Worm (Caenorhabditis elegans): ENCODE measurements around the gene C16A11.7.

C16A11.7 gene

ce11 chrII:4256541-4257001 is at the start of gene C16A11.7:
Gene C16A11.7 (minus strand): TSS chrII:4256951.
- TF ChIP-seq ceh-48 (tag; optimal IDR thresholded peaks at IDR 0.05) (peak; percentile 56), pag-3 (tag; optimal IDR thresholded peaks at IDR 0.05; ENCODE audit: borderline replicate concordance) (no peak), pat-9 (tag; optimal IDR thresholded peaks at IDR 0.05) (no peak), ttx-3 (tag; optimal IDR thresholded peaks at IDR 0.05) (no peak), sdc-2 (tag; optimal IDR thresholded peaks at IDR 0.05) (no peak)

ce11 chrII:4301307-4301706 is 44.6 kb upstream of the C16A11.7 start, which contains the start of gene gtf-2F1:
Gene gtf-2F1 (plus strand): TSS chrII:4301607.
- TF ChIP-seq ceh-18 (tag; optimal IDR thresholded peaks at IDR 0.05) (no peak), C38D4.7 (GFP tag; optimal IDR thresholded peaks at IDR 0.05) (no peak), hlh-6 (tag; optimal IDR thresholded peaks at IDR 0.05) (no peak), ceh-2 (tag; optimal IDR thresholded peaks at IDR 0.05) (no peak), hlh-15 (tag; optimal IDR thresholded peaks at IDR 0.05) (no peak), ceh-24 (tag; optimal IDR thresholded peaks at IDR 0.05) (no peak), K02D7.2 (tag; optimal IDR thresholded peaks at IDR 0.05) (no peak), nhr-232 (tag; optimal IDR thresholded peaks at IDR 0.05) (no peak), F13H6.1 (tag; optimal IDR thresholded peaks at IDR 0.05) (no peak), T23F11.4 (GFP tag; optimal IDR thresholded peaks at IDR 0.05) (no peak), fkh-10 (GFP tag; optimal IDR thresholded peaks at IDR 0.05) (no peak)

ce11 chrII:4299227-4299703 is 42.5 kb upstream of the C16A11.7 start, which contains the start of gene sco-1:
Gene sco-1 (plus strand): TSS chrII:4299653.
- TF ChIP-seq zip-5 (tag; optimal IDR thresholded peaks at IDR 0.05) = peak; percentile 44
- no peak for TF ChIP-seq hlh-13 (GFP tag; optimal IDR thresholded peaks at IDR 0.05)
- TF ChIP-seq npax-4 (tag; optimal IDR thresholded peaks at IDR 0.05) = no peak
- TF ChIP-seq mec-3 (tag; optimal IDR thresholded peaks at IDR 0.05; ENCODE audit: borderline replicate concordance) = peak; percentile 48
- peak; percentile 83 for TF ChIP-seq rnt-1 (tag; optimal IDR thresholded peaks at IDR 0.05)
- TF ChIP-seq ceh-48 (tag; optimal IDR thresholded peaks at IDR 0.05) = peak; percentile 11
- TF ChIP-seq pax-1 (tag; optimal IDR thresholded peaks at IDR 0.05) = peak; percentile 83
- TF ChIP-seq ahr-1 (tag; optimal IDR thresholded peaks at IDR 0.05) = peak; percentile 6
- peak; percentile 83 for TF ChIP-seq ceh-2 (tag; optimal IDR thresholded peaks at IDR 0.05)
- TF ChIP-seq fkh-10 (GFP tag; optimal IDR thresholded peaks at IDR 0.05) = no peak
- peak; percentile 58 for TF ChIP-seq tbx-7 (tag; optimal IDR thresholded peaks at IDR 0.05)
- TF ChIP-seq ceh-14 (tag; optimal IDR thresholded peaks at IDR 0.05) = peak; percentile 71
- TF ChIP-seq ceh-31 (tag; optimal IDR thresholded peaks at IDR 0.05) = peak; percentile 95
- 0 out of 2 replicates have a peak, but pooled peaks have one; percentile 36 for TF ChIP-seq ceh-45 (GFP tag; IDR thresholded peaks at IDR 0.05)
- TF ChIP-seq nfya-1 (tag; optimal IDR thresholded peaks at IDR 0.05) = peak; percentile 83
- no peak for TF ChIP-seq pha-2 (tag; optimal IDR thresholded peaks at IDR 0.05)
- TF ChIP-seq ceh-34 (tag; optimal IDR thresholded peaks at IDR 0.05) = peak; percentile 87
- TF ChIP-seq ets-4 (tag; optimal IDR thresholded peaks at IDR 0.05) = peak; percentile 92
- TF ChIP-seq ama-1 (optimal IDR thresholded peaks at IDR 0.05) = no peak
- TF ChIP-seq unc-55 (GFP tag; optimal IDR thresholded peaks at IDR 0.05) = peak; percentile 63
- no peak for TF ChIP-seq ttx-3 (tag; optimal IDR thresholded peaks at IDR 0.05)
- no peak for TF ChIP-seq unc-3 (GFP tag; conservative IDR thresholded peaks at IDR 0.05)
- peak; percentile 36 for TF ChIP-seq unc-3 (tag; optimal IDR thresholded peaks at IDR 0.05)
- peak; percentile 8 for TF ChIP-seq che-1 (tag; optimal IDR thresholded peaks at IDR 0.05)
- TF ChIP-seq lim-6 (tag; optimal IDR thresholded peaks at IDR 0.05) = peak; percentile 63
- TF ChIP-seq ref-2 (tag; optimal IDR thresholded peaks at IDR 0.05) = peak; percentile 76
- peak; percentile 86 for TF ChIP-seq tbx-2 (tag; optimal IDR thresholded peaks at IDR 0.05)
- no peak for TF ChIP-seq ceh-24 (tag; optimal IDR thresholded peaks at IDR 0.05)
- peak; percentile 65 for TF ChIP-seq ceh-18 (tag; optimal IDR thresholded peaks at IDR 0.05)
- no peak for TF ChIP-seq nhr-11 (tag; optimal IDR thresholded peaks at IDR 0.05)
- peak; percentile 84 for TF ChIP-seq elt-2 (tag; optimal IDR thresholded peaks at IDR 0.05)
- TF ChIP-seq hlh-8 (tag; optimal IDR thresholded peaks at IDR 0.05) = peak; percentile 73
- peak; percentile 48 for TF ChIP-seq pqm-1 (tag; optimal IDR thresholded peaks at IDR 0.05)
- TF ChIP-seq F13H6.1 (tag; optimal IDR thresholded peaks at IDR 0.05) = peak; percentile 30
- TF ChIP-seq K09A11.1 (tag; optimal IDR thresholded peaks at IDR 0.05; ENCODE audit: insufficient read depth) = peak; percentile 13
- TF ChIP-seq ztf-16 (tag; optimal IDR thresholded peaks at IDR 0.05) = peak; percentile 41
- TF ChIP-seq dve-1 (tag; optimal IDR thresholded peaks at IDR 0.05) = peak; percentile 76
- TF ChIP-seq unc-42 (tag; optimal IDR thresholded peaks at IDR 0.05) = peak; percentile 71
- peak; percentile 88 for TF ChIP-seq C08G9.2 (tag; optimal IDR thresholded peaks at IDR 0.05)

All from whole organism, late embryonic.